Fruit fly (Drosophila melanogaster): ENCODE measurements around the gene mtd.

Gene mtd

DNA sequence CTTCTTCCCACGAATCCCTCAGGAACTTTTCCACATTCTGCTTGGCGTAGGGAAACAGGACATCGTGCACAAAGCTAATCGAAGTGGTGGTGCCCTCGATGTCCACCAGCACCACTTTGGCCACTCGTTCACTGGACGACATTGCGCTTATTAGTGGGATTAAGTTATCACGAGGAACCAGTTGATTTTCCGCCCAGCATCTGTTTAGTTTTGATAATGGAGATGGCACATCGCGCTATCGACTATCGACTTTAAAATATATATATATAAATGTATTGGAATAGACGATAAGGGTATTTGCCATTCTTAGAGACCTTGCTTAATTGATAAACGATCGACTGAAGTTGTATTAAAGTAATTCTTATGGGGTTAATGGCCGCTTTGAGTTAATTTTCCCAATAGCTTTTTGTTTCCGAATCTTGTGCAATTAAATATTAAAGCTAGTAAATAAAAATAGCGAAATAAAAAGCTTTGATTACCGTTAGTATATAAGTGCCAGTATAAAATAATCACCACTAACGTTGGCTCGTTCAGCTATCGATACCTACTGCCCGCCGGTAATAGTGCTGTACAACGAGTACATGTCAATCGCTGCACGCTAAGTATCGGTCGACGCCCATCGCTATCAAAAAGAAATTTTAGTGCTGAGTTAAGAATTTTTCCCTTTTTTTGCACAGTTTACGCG, 93.6 kb downstream of the mtd start, which contains the start of the genes Enoph and Hph (continued):
- TF ChIP-seq otp (GFP tag; IDR thresholded peaks at IDR 0.05) (no peak), corto (GFP tag; optimal IDR thresholded peaks at IDR 0.05) (peak; percentile 70), Trl (optimal IDR thresholded peaks at IDR 0.05) (no peak), Trl (GFP tag; optimal IDR thresholded peaks at IDR 0.05) (peak; percentile 59), Hr3 (GFP tag; optimal IDR thresholded peaks at IDR 0.05) (peak; percentile 70), NC2β (GFP tag; optimal IDR thresholded peaks at IDR 0.05) (peak; percentile 12), CG10462 (GFP tag; optimal IDR thresholded peaks at IDR 0.05) (peak; percentile 66), CG43689 (GFP tag; IDR thresholded peaks at IDR 0.05) (no peak), CG6254 (GFP tag; optimal IDR thresholded peaks at IDR 0.05) (peak; percentile 32), CG11696 (GFP tag; IDR thresholded peaks at IDR 0.05) (no peak), CG17612 (GFP tag; IDR thresholded peaks at IDR 0.05) (no peak), stwl (tag; optimal IDR thresholded peaks at IDR 0.05) (peak; percentile 45), CG11560 (tag; IDR thresholded peaks at IDR 0.05) (peak; percentile 50; the same call in 1 of the 3 replicates), emc (GFP tag; optimal IDR thresholded peaks at IDR 0.05) (no peak), CG10366 (GFP tag; IDR thresholded peaks at IDR 0.05) (peak; percentile 46), prd (optimal IDR thresholded peaks at IDR 0.05) (no peak), prd (GFP tag; IDR thresholded peaks at IDR 0.05) (peak; percentile 74), wdn (GFP tag; IDR thresholded peaks at IDR 0.05) (peak; percentile 29; the same call in 1 of the 2 replicates), vnd (GFP tag; IDR thresholded peaks at IDR 0.05; ENCODE audit: partially characterized antibody) (peak; percentile 80), Fer1 (GFP tag; optimal IDR thresholded peaks at IDR 0.05) (peak; percentile 65), nerfin-1 (tag; optimal IDR thresholded peaks at IDR 0.05) (peak; percentile 13), eyg (GFP tag; optimal IDR thresholded peaks at IDR 0.05) (no peak), CG13123 (GFP tag; optimal IDR thresholded peaks at IDR 0.05) (no peak), kay (GFP tag; optimal IDR thresholded peaks at IDR 0.05) (peak; percentile 34), tup (GFP tag; optimal IDR thresholded peaks at IDR 0.05) (no peak), her (GFP tag; optimal IDR thresholded peaks at IDR 0.05) (peak; percentile 36), Sox100B (GFP tag; optimal IDR thresholded peaks at IDR 0.05) (peak; percentile 69), Hmx (GFP tag; optimal IDR thresholded peaks at IDR 0.05) (no peak), jigr1 (GFP tag; IDR thresholded peaks at IDR 0.05) (no peak), CG15011 (GFP tag; optimal IDR thresholded peaks at IDR 0.05) (no peak), CG3726 (GFP tag; IDR thresholded peaks at IDR 0.05) (no peak), Lhr (GFP tag; optimal IDR thresholded peaks at IDR 0.05) (peak; percentile 7), z (GFP tag; IDR thresholded peaks at IDR 0.05) (no peak), Taf1 (GFP tag; IDR thresholded peaks at IDR 0.05) (no peak), Deaf1 (tag; optimal IDR thresholded peaks at IDR 0.05) (peak; percentile 22), CG3065 (GFP tag; optimal IDR thresholded peaks at IDR 0.05) (peak; percentile 15), ftz-f1 (GFP tag; optimal IDR thresholded peaks at IDR 0.05) (no peak), dm (GFP tag; optimal IDR thresholded peaks at IDR 0.05) (peak; percentile 14), CG4282 (GFP tag; optimal IDR thresholded peaks at IDR 0.05) (peak; percentile 24), Hand (GFP tag; optimal IDR thresholded peaks at IDR 0.05) (no peak), lov (optimal IDR thresholded peaks at IDR 0.05) (no peak), lov (GFP tag; IDR thresholded peaks at IDR 0.05) (no peak), Dek (tag; optimal IDR thresholded peaks at IDR 0.05) (peak; percentile 36), cad (GFP tag; optimal IDR thresholded peaks at IDR 0.05) (no peak), sens (GFP tag) (peak; percentile 91), Atf-2 (GFP tag; optimal IDR thresholded peaks at IDR 0.05) (peak; percentile 1), D (optimal IDR thresholded peaks at IDR 0.05) (no peak), D (GFP tag; optimal IDR thresholded peaks at IDR 0.05) (peak; percentile 20), CG14667 (GFP tag; IDR thresholded peaks at IDR 0.05) (peak; percentile 26; the same call in 1 of the 2 replicates), Doc2 (GFP tag; IDR thresholded peaks at IDR 0.05) (no peak), CG2678 (tag; optimal IDR thresholded peaks at IDR 0.05) (peak; percentile 79), ac (GFP tag; optimal IDR thresholded peaks at IDR 0.05) (no peak)

Data from whole organism, embryonic.